Worm (Caenorhabditis elegans) whole organism, L1 larva: ENCODE data around the gene hpo-28.

Experiments
- C16A3.4 ChIP-seq: fragments of 150-350 bp; optimal IDR thresholded peaks from 2 replicates; lab custom pipeline; 2014; ENCODE audit warnings: missing biosample characterization, missing genetic modification characterization
- aha-1 ChIP-seq: fragments of 150-350 bp; optimal IDR thresholded peaks from 2 replicates; lab custom pipeline; 2014; ENCODE audit warnings: missing biosample characterization, missing genetic modification characterization
- alr-1 ChIP-seq: fragments of 200-800 bp; sonication (Bioruptor generic); optimal IDR thresholded peaks from 2 replicates; lab custom pipeline; 2018; ENCODE audit warnings: borderline replicate concordance, mild to moderate bottlenecking, missing genetic modification characterization, missing compliant biosample characterization
- blmp-1 ChIP-seq: fragments of 150-350 bp; optimal IDR thresholded peaks from 2 replicates; lab custom pipeline; 2014; ENCODE audit warnings: missing biosample characterization, missing genetic modification characterization
- ceh-88 ChIP-seq: fragments of 200-800 bp; sonication (Bioruptor generic); IDR thresholded peaks from 2 replicates; pipeline ENCODE4 v1.3.6; 2022; ENCODE audit warnings: missing genetic modification characterization, missing compliant biosample characterization
- dpl-1 ChIP-seq, 3 experiments: fragments of 150-350 bp in 2 of 3; sonication (generic microtip) in 1 of 3; optimal IDR thresholded peaks; 2 replicates each; lab custom pipeline; 2014 to 2017; ENCODE audit warnings: missing biosample characterization in 3 of 3, missing genetic modification characterization in 3 of 3, missing genetic modification reagents in 3 of 3
- efl-1 ChIP-seq, 4 experiments: fragments of 150-350 bp; optimal IDR thresholded peaks in 3 of 4; peaks in 1 of 4; 1 replicate in 1 of 4; 2 replicates in 3 of 4; lab custom pipeline; 2014; ENCODE audit warnings: missing biosample characterization in 2 of 4, missing genetic modification characterization in 2 of 4, missing genetic modification reagents in 2 of 4
- efl-3 ChIP-seq: fragments of 200-800 bp; sonication (Bioruptor generic); optimal IDR thresholded peaks from 2 replicates; lab custom pipeline; 2018; ENCODE audit warnings: mild to moderate bottlenecking, missing genetic modification characterization, missing compliant biosample characterization
- egl-27 ChIP-seq, 2 experiments: fragments of 150-350 bp in 1 of 2; sonication (generic microtip); optimal IDR thresholded peaks; 3 replicates each; lab custom pipeline; 2017 to 2018; ENCODE audit warnings: missing biosample characterization in 2 of 2, missing genetic modification characterization in 2 of 2, missing genetic modification reagents in 2 of 2
- elt-2 ChIP-seq: sonication (generic microtip); optimal IDR thresholded peaks from 2 replicates; lab custom pipeline; 2016; ENCODE audit warnings: missing genetic modification characterization, mild to moderate bottlenecking, inconsistent platforms, missing compliant biosample characterization, missing genetic modification reagents
- elt-3 ChIP-seq, 6 experiments: fragments of 150-350 bp in 1 of 6; sonication (generic microtip); optimal IDR thresholded peaks; 2 replicates each; lab custom pipeline; 2017 to 2018; ENCODE audit warnings: missing biosample characterization in 6 of 6, missing genetic modification characterization in 6 of 6, inconsistent platforms in 1 of 6
- ets-5 ChIP-seq: fragments of 200-800 bp; sonication (Bioruptor generic); IDR thresholded peaks from 2 replicates; pipeline ENCODE4 v1.3.6; 2022; ENCODE audit warnings: missing genetic modification characterization, missing compliant biosample characterization
- fkh-10 ChIP-seq: sonication (generic microtip); optimal IDR thresholded peaks from 2 replicates; lab custom pipeline; 2017; ENCODE audit warnings: missing biosample characterization, missing genetic modification reagents, missing genetic modification characterization
- fkh-8 ChIP-seq: sonication (generic microtip); optimal IDR thresholded peaks from 2 replicates; lab custom pipeline; 2016; ENCODE audit warnings: mild to moderate bottlenecking, missing genetic modification characterization, missing compliant biosample characterization
- lin-35 ChIP-seq, 2 experiments: fragments of 150-350 bp; optimal IDR thresholded peaks; 2 replicates each; lab custom pipeline; 2014; ENCODE audit warnings: missing biosample characterization in 2 of 2, missing genetic modification characterization in 2 of 2, missing genetic modification reagents in 2 of 2
- lin-39 ChIP-seq: fragments of 150-350 bp; optimal IDR thresholded peaks from 2 replicates; lab custom pipeline; 2014; ENCODE audit warnings: missing biosample characterization, missing genetic modification reagents, missing genetic modification characterization
- lir-3 ChIP-seq: sonication (generic microtip); optimal IDR thresholded peaks from 2 replicates; lab custom pipeline; 2016; ENCODE audit warnings: mild to moderate bottlenecking, missing genetic modification characterization, moderate library complexity, missing compliant biosample characterization; ENCODE audit not compliant: poor library complexity
- lsy-2 ChIP-seq, 2 experiments: fragments of 150-350 bp; optimal IDR thresholded peaks; 2 replicates each; lab custom pipeline; 2014; ENCODE audit warnings: missing biosample characterization in 2 of 2, missing genetic modification characterization in 2 of 2
- mab-9 ChIP-seq: fragments of 200-800 bp; sonication (Bioruptor generic); IDR thresholded peaks from 2 replicates; pipeline ENCODE4 v1.3.6; 2022; ENCODE audit warnings: missing genetic modification reagents, missing genetic modification characterization, missing compliant biosample characterization
- mdl-1 ChIP-seq, 2 experiments: fragments of 150-350 bp; optimal IDR thresholded peaks; 2 replicates each; lab custom pipeline; 2014 to 2017; ENCODE audit warnings: missing biosample characterization in 2 of 2, missing genetic modification characterization in 2 of 2, inconsistent platforms in 1 of 2
- mep-1 ChIP-seq: fragments of 150-350 bp; optimal IDR thresholded peaks from 2 replicates; lab custom pipeline; 2014; ENCODE audit warnings: missing biosample characterization, missing genetic modification characterization
- nhr-12 ChIP-seq: sonication (generic microtip); optimal IDR thresholded peaks from 2 replicates; lab custom pipeline; 2017; ENCODE audit warnings: missing biosample characterization, missing genetic modification characterization
- nhr-20 ChIP-seq: sonication (generic microtip); optimal IDR thresholded peaks from 2 replicates; lab custom pipeline; 2016; ENCODE audit warnings: mild to moderate bottlenecking, missing genetic modification characterization, missing compliant biosample characterization
- nhr-237 ChIP-seq: fragments of 150-350 bp; optimal IDR thresholded peaks from 2 replicates; lab custom pipeline; 2014; ENCODE audit warnings: missing biosample characterization, missing genetic modification characterization
- nhr-28 ChIP-seq: fragments of 150-350 bp; optimal IDR thresholded peaks from 2 replicates; lab custom pipeline; 2014; ENCODE audit warnings: missing biosample characterization, missing genetic modification characterization
- nhr-76 ChIP-seq: sonication (generic microtip); optimal IDR thresholded peaks from 2 replicates; lab custom pipeline; 2017; ENCODE audit warnings: missing biosample characterization, missing genetic modification characterization
- nhr-84 ChIP-seq: sonication (generic microtip); optimal IDR thresholded peaks from 2 replicates; lab custom pipeline; 2017; ENCODE audit warnings: missing biosample characterization, missing genetic modification characterization
- nhr-85 ChIP-seq: sonication (generic microtip); peaks from one replicate; lab custom pipeline; 2016; ENCODE audit warnings: missing genetic modification characterization, inconsistent platforms, missing compliant biosample characterization
- nhr-90 ChIP-seq: sonication (generic microtip); optimal IDR thresholded peaks from 2 replicates; lab custom pipeline; 2016; ENCODE audit warnings: mild to moderate bottlenecking, missing genetic modification characterization, missing compliant biosample characterization; ENCODE audit not compliant: poor library complexity
- pag-3 ChIP-seq: sonication (generic microtip); optimal IDR thresholded peaks from 2 replicates; lab custom pipeline; 2017; ENCODE audit warnings: missing genetic modification characterization, mild to moderate bottlenecking, missing compliant biosample characterization, antibody characterized with exemption, borderline replicate concordance; ENCODE audit not compliant: insufficient read depth
- pax-3 ChIP-seq: fragments of 200-800 bp; sonication (Bioruptor generic); optimal IDR thresholded peaks from 2 replicates; lab custom pipeline; 2018; ENCODE audit warnings: mild to moderate bottlenecking, missing genetic modification characterization, moderate library complexity, missing compliant biosample characterization
- snu-23 ChIP-seq: sonication (generic microtip); optimal IDR thresholded peaks from 2 replicates; lab custom pipeline; 2016; ENCODE audit warnings: missing genetic modification characterization, missing compliant biosample characterization
- sox-4 ChIP-seq: sonication (generic microtip); optimal IDR thresholded peaks from 2 replicates; lab custom pipeline; 2016; ENCODE audit warnings: missing genetic modification characterization, missing compliant biosample characterization
- sptf-1 ChIP-seq: fragments of 150-350 bp; optimal IDR thresholded peaks from 2 replicates; lab custom pipeline; 2014; ENCODE audit warnings: missing biosample characterization, missing genetic modification characterization
- tbx-2 ChIP-seq: sonication (generic microtip); optimal IDR thresholded peaks from 2 replicates; lab custom pipeline; 2016; ENCODE audit warnings: missing genetic modification characterization, missing compliant biosample characterization
- tlp-1 ChIP-seq: fragments of 150-350 bp; optimal IDR thresholded peaks from 2 replicates; lab custom pipeline; 2014; ENCODE audit warnings: missing biosample characterization, missing genetic modification characterization
- unc-130 ChIP-seq: fragments of 150-350 bp; optimal IDR thresholded peaks from 2 replicates; lab custom pipeline; 2017; ENCODE audit warnings: missing biosample characterization, missing genetic modification characterization, inconsistent platforms
- unc-30 ChIP-seq: sonication (generic microtip); optimal IDR thresholded peaks from 2 replicates; lab custom pipeline; 2017; ENCODE audit warnings: missing biosample characterization, missing genetic modification characterization
- unc-62 ChIP-seq: fragments of 150-350 bp; optimal IDR thresholded peaks from 2 replicates; lab custom pipeline; 2014; ENCODE audit warnings: missing biosample characterization, missing genetic modification reagents, missing genetic modification characterization
- vab-15 ChIP-seq: sonication (generic microtip); optimal IDR thresholded peaks from 2 replicates; lab custom pipeline; 2017; ENCODE audit warnings: missing genotype, mild to moderate bottlenecking, missing genetic modification characterization, missing compliant biosample characterization
- zag-1 ChIP-seq: fragments of 150-350 bp; optimal IDR thresholded peaks from 2 replicates; lab custom pipeline; 2014; ENCODE audit warnings: missing biosample characterization, missing genetic modification characterization
- zip-4 ChIP-seq: fragments of 200-800 bp; sonication (Bioruptor generic); optimal IDR thresholded peaks from 2 replicates; lab custom pipeline; 2018; ENCODE audit warnings: mild to moderate bottlenecking, missing genetic modification characterization, moderate library complexity, missing compliant biosample characterization
- ztf-11 ChIP-seq, 2 experiments: sonication (generic microtip); optimal IDR thresholded peaks; 2 replicates each; lab custom pipeline; 2016 to 2017; ENCODE audit warnings: missing genetic modification characterization in 2 of 2, missing biosample characterization in 1 of 2, missing compliant biosample characterization in 1 of 2
- ztf-4 ChIP-seq: fragments of 150-350 bp; optimal IDR thresholded peaks from 2 replicates; lab custom pipeline; 2014; ENCODE audit warnings: missing biosample characterization, missing genetic modification characterization

Gene hpo-28

ce11 chrIII:5697963-5698730, 11.0 kb downstream of the hpo-28 start, which contains the start of the genes lgg-3 and rgs-5 (continued):
- TF ChIP-seq unc-30 = no peak
- TF ChIP-seq C16A3.4 (tag; lab: Kevin White, UChicago) = peak; percentile 27
- TF ChIP-seq unc-62 (GFP tag; lab: Kevin White, UChicago) = no peak
- TF ChIP-seq ceh-88 = no peak
- TF ChIP-seq mab-9 (GFP tag; lab: Robert Waterston, UW) = no peak
- TF ChIP-seq aha-1 (tag; lab: Kevin White, UChicago) = no peak
- peak; percentile 10 to 70 for TF ChIP-seq lin-35 (GFP tag; optimal IDR thresholded peaks at IDR 0.05; lab: Kevin White, UChicago)
- TF ChIP-seq sptf-1 = no peak
- TF ChIP-seq nhr-20 (tag; lab: Kevin White, UChicago) = peak; percentile 3
- TF ChIP-seq egl-27 (tag; optimal IDR thresholded peaks at IDR 0.05; lab: Kevin White, UChicago) = no peak
- TF ChIP-seq nhr-84 (tag; lab: Kevin White, UChicago) = no peak
- TF ChIP-seq tlp-1 (tag; lab: Kevin White, UChicago) = no peak
- TF ChIP-seq snu-23 (GFP tag; lab: Kevin White, UChicago) = peak; percentile 30
- no peak for TF ChIP-seq pag-3 (tag; lab: Kevin White, UChicago)
- TF ChIP-seq mdl-1 (tag; optimal IDR thresholded peaks at IDR 0.05; lab: Kevin White, UChicago) = peak in 1 of 2 experiments; percentile 8
- TF ChIP-seq alr-1 (tag; lab: Kevin White, UChicago) = no peak
- no peak for TF ChIP-seq lir-3
- no peak for TF ChIP-seq sox-4 (tag; lab: Kevin White, UChicago)
- peak; percentile 17 for TF ChIP-seq nhr-85 (tag; lab: Kevin White, UChicago)
- no peak for TF ChIP-seq unc-130 (tag; lab: Kevin White, UChicago)
- no peak for TF ChIP-seq efl-3 (GFP tag; lab: Kevin White, UChicago)
- TF ChIP-seq ets-5 = no peak
- no peak for TF ChIP-seq nhr-28 (tag; lab: Kevin White, UChicago)
- TF ChIP-seq tbx-2 (tag; lab: Kevin White, UChicago) = no peak
- TF ChIP-seq zip-4 = no peak
- TF ChIP-seq nhr-237 = no peak
- TF ChIP-seq vab-15 (tag; lab: Kevin White, UChicago) = no peak
- no peak for TF ChIP-seq fkh-10
- no peak for TF ChIP-seq nhr-76 (tag; lab: Kevin White, UChicago)
- no peak for TF ChIP-seq ztf-4
- peak; percentile 1 for TF ChIP-seq fkh-8 (tag; lab: Kevin White, UChicago)
- peak; percentile 50 to 70 for TF ChIP-seq efl-1 (optimal IDR thresholded peaks at IDR 0.05; lab: Kevin White, UChicago)
- TF ChIP-seq efl-1 (GFP tag; optimal IDR thresholded peaks at IDR 0.05 in 1 of 2; lab: Kevin White, UChicago) = peak; percentile 47 to 93
- TF ChIP-seq ztf-11 (tag; optimal IDR thresholded peaks at IDR 0.05; lab: Kevin White, UChicago) = no peak
- no peak for TF ChIP-seq nhr-90 (tag; lab: Kevin White, UChicago)
- no peak for TF ChIP-seq nhr-12 (tag; lab: Kevin White, UChicago)
- no peak for TF ChIP-seq lin-39 (tag; lab: Kevin White, UChicago)
- TF ChIP-seq elt-3 (tag; optimal IDR thresholded peaks at IDR 0.05; lab: Kevin White, UChicago) = peak in 1 of 6 experiments; percentile 28
- no peak for TF ChIP-seq pax-3 (tag; lab: Kevin White, UChicago)
- TF ChIP-seq mep-1 (tag; lab: Kevin White, UChicago) = peak; percentile 15
- TF ChIP-seq blmp-1 = peak; percentile 20
- TF ChIP-seq zag-1 (tag; lab: Kevin White, UChicago) = no peak
- peak; percentile 30 to 62 for TF ChIP-seq lsy-2 (tag; optimal IDR thresholded peaks at IDR 0.05; lab: Kevin White, UChicago)
- peak; percentile 14 to 64 (median 48) for TF ChIP-seq dpl-1 (GFP tag; optimal IDR thresholded peaks at IDR 0.05; lab: Kevin White, UChicago)
- no peak for TF ChIP-seq elt-2
